Fruit fly (Drosophila melanogaster): ENCODE results near the gene Corp.
A peak's percentile ranks its signal among the peaks of the same experiment; 100 is the strongest.

Gene Corp

dm6 chrX:8263236-8263635 is 8.0 kb downstream of the Corp start (continued):
- 0 out of 2 replicates have a peak, but pooled peaks have one; percentile 27 for TF ChIP-seq sisA (GFP tag; IDR thresholded peaks at IDR 0.05)
- TF ChIP-seq CG12391 (tag; optimal IDR thresholded peaks at IDR 0.05), result no peak
- TF ChIP-seq CG7745 (tag; optimal IDR thresholded peaks at IDR 0.05), result no peak
- TF ChIP-seq Opbp (GFP tag; IDR thresholded peaks at IDR 0.05; ENCODE audit: partially characterized antibody), result no peak
- TF ChIP-seq run (tag; optimal IDR thresholded peaks at IDR 0.05), result no peak
- no peak for TF ChIP-seq CG9876 (GFP tag; optimal IDR thresholded peaks at IDR 0.05)
- no peak for TF ChIP-seq CG6813 (GFP tag; optimal IDR thresholded peaks at IDR 0.05)
- no peak for TF ChIP-seq otp (GFP tag; IDR thresholded peaks at IDR 0.05)
- no peak for TF ChIP-seq Doc2 (GFP tag; IDR thresholded peaks at IDR 0.05)
- no peak for TF ChIP-seq ERR (GFP tag; optimal IDR thresholded peaks at IDR 0.05)
- no peak for TF ChIP-seq sqz (GFP tag; optimal IDR thresholded peaks at IDR 0.05)
- TF ChIP-seq CG34224 (GFP tag; IDR thresholded peaks at IDR 0.05; ENCODE audit: partially characterized antibody), result no peak
- TF ChIP-seq CG2875 (GFP tag; optimal IDR thresholded peaks at IDR 0.05), result no peak
- peak; percentile 25 for TF ChIP-seq dmrt99B (tag; optimal IDR thresholded peaks at IDR 0.05)
- no peak for TF ChIP-seq caup (GFP tag; optimal IDR thresholded peaks at IDR 0.05; ENCODE audit: severe bottlenecking)
- no peak for TF ChIP-seq CG11696 (GFP tag; IDR thresholded peaks at IDR 0.05)
- TF ChIP-seq esg (GFP tag; conservative IDR thresholded peaks at IDR 0.05), result no peak
- no peak for TF ChIP-seq CG15514 (GFP tag; optimal IDR thresholded peaks at IDR 0.05)
- TF ChIP-seq gsb (GFP tag; IDR thresholded peaks at IDR 0.05), result no peak
- TF ChIP-seq Xbp1 (GFP tag; optimal IDR thresholded peaks at IDR 0.05), result peak; percentile 1
- TF ChIP-seq CG10979 (tag; optimal IDR thresholded peaks at IDR 0.05), result no peak
- peak; percentile 45 for TF ChIP-seq Ptx1 (GFP tag; IDR thresholded peaks at IDR 0.05)
- TF ChIP-seq CG5245 (GFP tag; optimal IDR thresholded peaks at IDR 0.05), result no peak
- TF ChIP-seq CG32532 (GFP tag; IDR thresholded peaks at IDR 0.05), result no peak
- no peak for TF ChIP-seq kay (GFP tag; optimal IDR thresholded peaks at IDR 0.05)
- TF ChIP-seq CG7839 (tag; optimal IDR thresholded peaks at IDR 0.05), result peak; percentile 20
- peak; percentile 42; the same call in 1 of the 3 replicates for TF ChIP-seq CG17361 (GFP tag; IDR thresholded peaks at IDR 0.05)
- TF ChIP-seq bab2 (GFP tag; optimal IDR thresholded peaks at IDR 0.05), result no peak
- peak; percentile 43 for TF ChIP-seq CG11504 (tag; optimal IDR thresholded peaks at IDR 0.05)
- peak; percentile 43; the same call in 1 of the 2 replicates for TF ChIP-seq lmd (GFP tag; IDR thresholded peaks at IDR 0.05)
- TF ChIP-seq onecut (GFP tag; IDR thresholded peaks at IDR 0.05), result no peak
- TF ChIP-seq CG13624 (GFP tag; optimal IDR thresholded peaks at IDR 0.05), result no peak
- no peak for TF ChIP-seq crc (GFP tag; optimal IDR thresholded peaks at IDR 0.05)
- TF ChIP-seq CG5953 (GFP tag; IDR thresholded peaks at IDR 0.05), result no peak
- no peak for TF ChIP-seq CG14050 (GFP tag; IDR thresholded peaks at IDR 0.05)
- TF ChIP-seq Bgb (GFP tag; IDR thresholded peaks at IDR 0.05; ENCODE audit: partially characterized antibody), result no peak
- no peak for TF ChIP-seq CG32772 (GFP tag; IDR thresholded peaks at IDR 0.05)
- TF ChIP-seq lola (GFP tag; optimal IDR thresholded peaks at IDR 0.05), result no peak
- TF ChIP-seq CG4360 (GFP tag; IDR thresholded peaks at IDR 0.05), result no peak
- TF ChIP-seq Pdp1 (GFP tag; optimal IDR thresholded peaks at IDR 0.05), result no peak
- no peak for TF ChIP-seq Camta (GFP tag; optimal IDR thresholded peaks at IDR 0.05)
- TF ChIP-seq H15 (GFP tag; IDR thresholded peaks at IDR 0.05), result no peak
- no peak for TF ChIP-seq CG10654 (GFP tag; optimal IDR thresholded peaks at IDR 0.05)
- TF ChIP-seq Ssrp (tag; optimal IDR thresholded peaks at IDR 0.05), result no peak
- TF ChIP-seq CG15601 (tag; optimal IDR thresholded peaks at IDR 0.05), result no peak
- no peak for TF ChIP-seq phol (tag; optimal IDR thresholded peaks at IDR 0.05)
- no peak for TF ChIP-seq Awh (GFP tag; IDR thresholded peaks at IDR 0.05)
- no peak for TF ChIP-seq corto (GFP tag; optimal IDR thresholded peaks at IDR 0.05)
- TF ChIP-seq CG12299 (tag; optimal IDR thresholded peaks at IDR 0.05), result no peak
- no peak for TF ChIP-seq ham (GFP tag; IDR thresholded peaks at IDR 0.05)
- TF ChIP-seq ranshi (GFP tag; IDR thresholded peaks at IDR 0.05), result no peak
